Worm (Caenorhabditis elegans) whole organism, late embryonic: ENCODE results near the gene msi-1.

Source experiments
- F13H6.1 ChIP-seq: sonication (generic microtip); optimal IDR thresholded peaks from 2 replicates; lab custom pipeline; 2016; ENCODE audit warnings: missing genetic modification characterization, missing compliant biosample characterization
- fkh-6 ChIP-seq: sonication (generic microtip); optimal IDR thresholded peaks from 2 replicates; lab custom pipeline; 2016; ENCODE audit warnings: missing genetic modification characterization, missing compliant biosample characterization
- ref-2 ChIP-seq: sonication (generic microtip); optimal IDR thresholded peaks from 2 replicates; lab custom pipeline; 2016; ENCODE audit warnings: missing genetic modification characterization, missing compliant biosample characterization

ce11 chrIII:3969133-3969532 is 7.1 kb downstream of the msi-1 start:
- TF ChIP-seq F13H6.1 (tag; lab: Kevin White, UChicago): no peak
- TF ChIP-seq ref-2: no peak
- no peak for TF ChIP-seq fkh-6
